Comparison of ENCODE assay signal across 3 worm cellular contexts in genomic region chrIV:12032383-12032782, ce11.
A peak's percentile ranks its signal among the peaks of the same experiment; 100 is the strongest.
TF ChIP-seq lines count a peak whose summit lies in the region.

No protein-coding gene starts in this region.

TF ChIP-seq in whole organism, L1 larva, 84 proteins besides CTCF, POLR2A, EP300 and RAD21 (continued from another document and continues in another):
- TF ChIP-seq ztf-11 (tag; optimal IDR thresholded peaks at IDR 0.05; lab: Kevin White, UChicago) (peak in 1 of 2 experiments; percentile 55), ama-1 (optimal IDR thresholded peaks at IDR 0.05; lab: Kevin White, UChicago) (peak; percentile 63), ets-5 (GFP tag; IDR thresholded peaks at IDR 0.05; lab: Robert Waterston, UW) (no peak), sup-37 (GFP tag; optimal IDR thresholded peaks at IDR 0.05; lab: Kevin White, UChicago) (no peak), swsn-7 (tag; optimal IDR thresholded peaks at IDR 0.05; lab: Kevin White, UChicago) (peak; percentile 87), aly-2 (tag; optimal IDR thresholded peaks at IDR 0.05; lab: Kevin White, UChicago) (no peak), mep-1 (tag; optimal IDR thresholded peaks at IDR 0.05; lab: Kevin White, UChicago) (peak; percentile 93), efl-1 (optimal IDR thresholded peaks at IDR 0.05; lab: Kevin White, UChicago) (peak; percentile 79 to 82), efl-1 (GFP tag; optimal IDR thresholded peaks at IDR 0.05 in 1 of 2; lab: Kevin White, UChicago) (peak; percentile 67 to 92), isw-1 (GFP tag; IDR thresholded peaks at IDR 0.05; lab: Robert Waterston, UW) (peak; percentile 54; the same call in 1 of the 2 replicates), fkh-8 (tag; optimal IDR thresholded peaks at IDR 0.05; lab: Kevin White, UChicago) (peak; percentile 83), mdl-1 (tag; optimal IDR thresholded peaks at IDR 0.05; lab: Kevin White, UChicago) (peak in 1 of 2 experiments; percentile 86), fkh-4 (tag; optimal IDR thresholded peaks at IDR 0.05; lab: Kevin White, UChicago; ENCODE audit: borderline replicate concordance) (no peak), ztf-4 (tag; optimal IDR thresholded peaks at IDR 0.05; lab: Kevin White, UChicago) (peak; percentile 85), blmp-1 (tag; optimal IDR thresholded peaks at IDR 0.05; lab: Kevin White, UChicago) (peak; percentile 44), sox-4 (tag; optimal IDR thresholded peaks at IDR 0.05; lab: Kevin White, UChicago) (no peak), nhr-47 (tag; optimal IDR thresholded peaks at IDR 0.05; lab: Kevin White, UChicago) (peak; percentile 85), elt-2 (tag; optimal IDR thresholded peaks at IDR 0.05; lab: Kevin White, UChicago) (peak; percentile 76), ceh-90 (tag; optimal IDR thresholded peaks at IDR 0.05; lab: Kevin White, UChicago) (no peak), nhr-90 (tag; optimal IDR thresholded peaks at IDR 0.05; lab: Kevin White, UChicago; ENCODE audit: poor library complexity) (peak; percentile 72), mef-2 (tag; optimal IDR thresholded peaks at IDR 0.05; lab: Kevin White, UChicago) (no peak), fos-1 (tag; optimal IDR thresholded peaks at IDR 0.05; lab: Kevin White, UChicago) (peak; percentile 67), F16B12.6 (tag; optimal IDR thresholded peaks at IDR 0.05; lab: Kevin White, UChicago) (peak; percentile 67), egl-13 (tag; optimal IDR thresholded peaks at IDR 0.05; lab: Kevin White, UChicago) (peak; percentile 27), lin-39 (tag; optimal IDR thresholded peaks at IDR 0.05; lab: Kevin White, UChicago) (no peak), lin-14 (GFP tag; optimal IDR thresholded peaks at IDR 0.05; lab: Kevin White, UChicago) (peak; percentile 95), C34B4.2 (tag; optimal IDR thresholded peaks at IDR 0.05; lab: Kevin White, UChicago) (no peak), nhr-19 (GFP tag; conservative IDR thresholded peaks at IDR 0.05; lab: Robert Waterston, UW) (peak; percentile 73), lsy-2 (tag; optimal IDR thresholded peaks at IDR 0.05; lab: Kevin White, UChicago) (peak; percentile 72 to 83), unc-30 (tag; optimal IDR thresholded peaks at IDR 0.05; lab: Kevin White, UChicago) (no peak), elt-3 (tag; optimal IDR thresholded peaks at IDR 0.05; lab: Kevin White, UChicago) (peak in 2 of 6 experiments; percentile 71 to 80), alr-1 (tag; optimal IDR thresholded peaks at IDR 0.05; lab: Kevin White, UChicago; ENCODE audit: borderline replicate concordance) (no peak), lin-35 (GFP tag; optimal IDR thresholded peaks at IDR 0.05; lab: Kevin White, UChicago) (peak; percentile 62 to 86), lin-15B (tag; optimal IDR thresholded peaks at IDR 0.05; lab: Kevin White, UChicago) (peak; percentile 29), nhr-77 (tag; optimal IDR thresholded peaks at IDR 0.05; lab: Kevin White, UChicago) (peak; percentile 63), irx-1 (tag; optimal IDR thresholded peaks at IDR 0.05; lab: Kevin White, UChicago) (peak; percentile 32), nhr-12 (tag; optimal IDR thresholded peaks at IDR 0.05; lab: Kevin White, UChicago) (no peak), lir-3 (tag; optimal IDR thresholded peaks at IDR 0.05; lab: Kevin White, UChicago; ENCODE audit: poor library complexity) (peak; percentile 68), nhr-76 (tag; optimal IDR thresholded peaks at IDR 0.05; lab: Kevin White, UChicago) (no peak), nhr-20 (tag; optimal IDR thresholded peaks at IDR 0.05; lab: Kevin White, UChicago) (peak; percentile 93), zag-1 (tag; optimal IDR thresholded peaks at IDR 0.05; lab: Kevin White, UChicago) (no peak), ceh-82 (tag; optimal IDR thresholded peaks at IDR 0.05; lab: Kevin White, UChicago) (peak; percentile 51 to 82 (median 72)), grh-1 (GFP tag; IDR thresholded peaks at IDR 0.05; lab: Robert Waterston, UW) (peak; percentile 50)

TF ChIP-seq in whole organism, L3 larva, 47 proteins besides CTCF, POLR2A, EP300 and RAD21 (continued from another document):
- no peak for TF ChIP-seq eor-1 (tag; optimal IDR thresholded peaks at IDR 0.05; lab: Kevin White, UChicago)
- no peak for TF ChIP-seq ceh-16 (tag; optimal IDR thresholded peaks at IDR 0.05; lab: Kevin White, UChicago)
- no peak for TF ChIP-seq fkh-2 (tag; optimal IDR thresholded peaks at IDR 0.05; lab: Kevin White, UChicago)
- TF ChIP-seq aly-2 (tag; optimal IDR thresholded peaks at IDR 0.05; lab: Kevin White, UChicago): no peak
- TF ChIP-seq hmg-11 (tag; optimal IDR thresholded peaks at IDR 0.05; lab: Kevin White, UChicago): peak; percentile 89
- TF ChIP-seq mml-1 (tag; optimal IDR thresholded peaks at IDR 0.05; lab: Kevin White, UChicago): no peak
- no peak for TF ChIP-seq nhr-11 (tag; optimal IDR thresholded peaks at IDR 0.05; lab: Kevin White, UChicago)
- no peak for TF ChIP-seq nhr-77 (tag; optimal IDR thresholded peaks at IDR 0.05; lab: Kevin White, UChicago)
- TF ChIP-seq daf-12 (tag; optimal IDR thresholded peaks at IDR 0.05; lab: Kevin White, UChicago): no peak
- peak; percentile 61 for TF ChIP-seq tbx-2 (tag; optimal IDR thresholded peaks at IDR 0.05; lab: Kevin White, UChicago)
- peak; percentile 79 for TF ChIP-seq ama-1 (optimal IDR thresholded peaks at IDR 0.05; lab: Kevin White, UChicago)
- TF ChIP-seq egl-27 (tag; optimal IDR thresholded peaks at IDR 0.05; lab: Kevin White, UChicago): peak; percentile 20
- peak; percentile 80 for TF ChIP-seq lin-15B (tag; optimal IDR thresholded peaks at IDR 0.05; lab: Kevin White, UChicago)
- peak; percentile 34 for TF ChIP-seq snpc-4 (tag; optimal IDR thresholded peaks at IDR 0.05; lab: Kevin White, UChicago)
- peak; percentile 94 for TF ChIP-seq pqm-1 (tag; optimal IDR thresholded peaks at IDR 0.05; lab: Kevin White, UChicago)
- TF ChIP-seq nhr-25 (tag; optimal IDR thresholded peaks at IDR 0.05; lab: Kevin White, UChicago): peak; percentile 93

TF ChIP-seq in whole organism, young adult, 124 proteins besides CTCF, POLR2A, EP300 and RAD21 (continued from another document):
- TF ChIP-seq ceh-79 (tag; optimal IDR thresholded peaks at IDR 0.05; lab: Kevin White, UChicago) (no peak), hsf-1 (GFP tag; IDR thresholded peaks at IDR 0.05; lab: Robert Waterston, UW) (peak; percentile 92), ceh-100 (GFP tag; IDR thresholded peaks at IDR 0.05; lab: Robert Waterston, UW) (no peak), lir-1 (GFP tag; conservative IDR thresholded peaks at IDR 0.05; lab: Robert Waterston, UW) (no peak; the same call in 1 of the 2 replicates), lsl-1 (GFP tag; optimal IDR thresholded peaks at IDR 0.05; lab: Kevin White, UChicago) (no peak), bed-2 (GFP tag; IDR thresholded peaks at IDR 0.05; lab: Robert Waterston, UW) (no peak), nfyb-1 (GFP tag; IDR thresholded peaks at IDR 0.05; lab: Robert Waterston, UW) (peak; percentile 76), snpc-3.4 (tag; optimal IDR thresholded peaks at IDR 0.05; lab: Kevin White, UChicago) (no peak), xnd-1 (tag; optimal IDR thresholded peaks at IDR 0.05; lab: Kevin White, UChicago) (no peak), F39B2.1 (GFP tag; IDR thresholded peaks at IDR 0.05; lab: Robert Waterston, UW) (no peak), ceh-40 (GFP tag; IDR thresholded peaks at IDR 0.05; lab: Robert Waterston, UW) (no peak), lag-1 (GFP tag; IDR thresholded peaks at IDR 0.05; lab: Robert Waterston, UW) (no peak), attf-5 (GFP tag; optimal IDR thresholded peaks at IDR 0.05; lab: Kevin White, UChicago) (peak; percentile 97), F57A8.1 (GFP tag; optimal IDR thresholded peaks at IDR 0.05; lab: Kevin White, UChicago) (no peak), nhr-80 (tag; optimal IDR thresholded peaks at IDR 0.05; lab: Kevin White, UChicago) (peak; percentile 98), Y53F4B.3 (GFP tag; IDR thresholded peaks at IDR 0.05; lab: Robert Waterston, UW) (no peak), lin-26 (GFP tag; IDR thresholded peaks at IDR 0.05; lab: Robert Waterston, UW) (no peak), rpc-1 (optimal IDR thresholded peaks at IDR 0.05; lab: Kevin White, UChicago) (no peak), rpc-1 (tag; optimal IDR thresholded peaks at IDR 0.05; lab: Kevin White, UChicago) (no peak), D2030.7 (GFP tag; IDR thresholded peaks at IDR 0.05; lab: Robert Waterston, UW) (no peak), repo-1 (tag; optimal IDR thresholded peaks at IDR 0.05; lab: Kevin White, UChicago) (peak; percentile 79), ama-1 (optimal IDR thresholded peaks at IDR 0.05; lab: Kevin White, UChicago) (no peak), ama-1 (GFP tag; optimal IDR thresholded peaks at IDR 0.05; lab: Kevin White, UChicago) (no peak), unc-130 (GFP tag; optimal IDR thresholded peaks at IDR 0.05; lab: Kevin White, UChicago) (no peak), attf-6 (GFP tag; IDR thresholded peaks at IDR 0.05; lab: Robert Waterston, UW) (no peak), nhr-179 (tag; optimal IDR thresholded peaks at IDR 0.05; lab: Kevin White, UChicago) (no peak), hrde-1 (tag; optimal IDR thresholded peaks at IDR 0.05; lab: Kevin White, UChicago; ENCODE audit: borderline replicate concordance) (no peak), snpc-1.3 (tag; optimal IDR thresholded peaks at IDR 0.05; lab: Kevin White, UChicago; ENCODE audit: insufficient read depth) (no peak), him-1 (tag; optimal IDR thresholded peaks at IDR 0.05; lab: Kevin White, UChicago) (no peak), unc-62 (GFP tag; optimal IDR thresholded peaks at IDR 0.05; lab: Kevin White, UChicago) (peak; percentile 36), akir-1 (GFP tag; optimal IDR thresholded peaks at IDR 0.05; lab: Kevin White, UChicago) (no peak), rcor-1 (GFP tag; IDR thresholded peaks at IDR 0.05; lab: Robert Waterston, UW) (no peak), fkh-3 (tag; optimal IDR thresholded peaks at IDR 0.05; lab: Kevin White, UChicago) (peak; percentile 52), ztf-25 (GFP tag; IDR thresholded peaks at IDR 0.05; lab: Robert Waterston, UW) (no peak), egl-18 (GFP tag; IDR thresholded peaks at IDR 0.05; lab: Robert Waterston, UW) (no peak), egl-44 (GFP tag; IDR thresholded peaks at IDR 0.05; lab: Robert Waterston, UW) (peak; percentile 86), T26A5.8 (tag; optimal IDR thresholded peaks at IDR 0.05; lab: Kevin White, UChicago) (no peak), K11D2.4 (GFP tag; IDR thresholded peaks at IDR 0.05; lab: Robert Waterston, UW) (peak; percentile 77), dpl-1 (GFP tag; optimal IDR thresholded peaks at IDR 0.05; lab: Kevin White, UChicago) (no peak), Y56A3A.18 (GFP tag; IDR thresholded peaks at IDR 0.05; lab: Robert Waterston, UW) (peak; percentile 50; the same call in 1 of the 2 replicates), Y79H2A.3 (GFP tag; conservative IDR thresholded peaks at IDR 0.05; lab: Robert Waterston, UW) (no peak), cebp-2 (GFP tag; IDR thresholded peaks at IDR 0.05; lab: Robert Waterston, UW) (no peak), egrh-3 (GFP tag; IDR thresholded peaks at IDR 0.05; lab: Robert Waterston, UW) (peak; percentile 17; the same call in 1 of the 2 replicates), somi-1 (GFP tag; optimal IDR thresholded peaks at IDR 0.05; lab: Kevin White, UChicago) (peak; percentile 86), nhr-27 (tag; optimal IDR thresholded peaks at IDR 0.05; lab: Kevin White, UChicago) (no peak), mel-28 (tag; optimal IDR thresholded peaks at IDR 0.05; lab: Kevin White, UChicago; ENCODE audit: borderline replicate concordance) (no peak), ztf-28 (GFP tag; IDR thresholded peaks at IDR 0.05; lab: Robert Waterston, UW) (no peak), C17E4.6 (GFP tag; IDR thresholded peaks at IDR 0.05; lab: Robert Waterston, UW) (peak; percentile 44; the same call in 1 of the 2 replicates), let-607 (tag; optimal IDR thresholded peaks at IDR 0.05; lab: Kevin White, UChicago) (peak; percentile 27 to 87), F33H1.4 (GFP tag; IDR thresholded peaks at IDR 0.05; lab: Robert Waterston, UW) (no peak), chd-7 (tag; optimal IDR thresholded peaks at IDR 0.05; lab: Kevin White, UChicago) (peak; percentile 84), cebp-1 (GFP tag; IDR thresholded peaks at IDR 0.05; lab: Robert Waterston, UW) (peak; percentile 63; the same call in 1 of the 2 replicates), cebp-1 (tag; optimal IDR thresholded peaks at IDR 0.05; lab: Kevin White, UChicago) (peak; percentile 88), mxl-1 (tag; optimal IDR thresholded peaks at IDR 0.05; lab: Kevin White, UChicago) (no peak), madf-10 (tag; optimal IDR thresholded peaks at IDR 0.05; lab: Kevin White, UChicago) (peak; percentile 80), F22D6.2 (tag; optimal IDR thresholded peaks at IDR 0.05; lab: Kevin White, UChicago) (peak; percentile 71), let-526 (GFP tag; IDR thresholded peaks at IDR 0.05; lab: Robert Waterston, UW) (0 out of 2 replicates have a peak, but pooled peaks have one; percentile 22), Y53G8AR.9 (GFP tag; conservative IDR thresholded peaks at IDR 0.05; lab: Robert Waterston, UW) (no peak; the same call in 1 of the 2 replicates), hlh-26 (GFP tag; conservative IDR thresholded peaks at IDR 0.05; lab: Robert Waterston, UW) (no peak), zim-3 (tag; optimal IDR thresholded peaks at IDR 0.05; lab: Kevin White, UChicago) (no peak), hmg-1.2 (GFP tag; IDR thresholded peaks at IDR 0.05; lab: Robert Waterston, UW) (peak; percentile 96), K12H6.12 (tag; optimal IDR thresholded peaks at IDR 0.05; lab: Kevin White, UChicago) (peak; percentile 77), atf-7 (tag; optimal IDR thresholded peaks at IDR 0.05; lab: Kevin White, UChicago) (peak; percentile 98), B0261.1 (tag; optimal IDR thresholded peaks at IDR 0.05; lab: Kevin White, UChicago) (no peak), B0336.3 (GFP tag; IDR thresholded peaks at IDR 0.05; lab: Robert Waterston, UW) (peak; percentile 95), ceh-91 (GFP tag; IDR thresholded peaks at IDR 0.05; lab: Robert Waterston, UW) (no peak), bed-1 (GFP tag; IDR thresholded peaks at IDR 0.05; lab: Robert Waterston, UW) (no peak), dpff-1 (tag; optimal IDR thresholded peaks at IDR 0.05; lab: Kevin White, UChicago) (no peak), pbrm-1 (GFP tag; IDR thresholded peaks at IDR 0.05; lab: Robert Waterston, UW) (peak; percentile 59), ztf-18 (tag; optimal IDR thresholded peaks at IDR 0.05; lab: Kevin White, UChicago) (peak; percentile 43), mcd-1 (GFP tag; IDR thresholded peaks at IDR 0.05; lab: Robert Waterston, UW) (peak; percentile 76), ztf-3 (GFP tag; optimal IDR thresholded peaks at IDR 0.05; lab: Kevin White, UChicago) (peak; percentile 58), aptf-3 (GFP tag; IDR thresholded peaks at IDR 0.05; lab: Robert Waterston, UW) (no peak), nfya-1 (tag; optimal IDR thresholded peaks at IDR 0.05; lab: Kevin White, UChicago; ENCODE audit: borderline replicate concordance, insufficient read depth) (no peak), lin-54 (GFP tag; optimal IDR thresholded peaks at IDR 0.05; lab: Kevin White, UChicago) (peak; percentile 70), hlh-12 (tag; optimal IDR thresholded peaks at IDR 0.05; lab: Kevin White, UChicago) (no peak), lin-40 (tag; optimal IDR thresholded peaks at IDR 0.05; lab: Kevin White, UChicago) (peak; percentile 91), F23B12.7 (tag; optimal IDR thresholded peaks at IDR 0.05; lab: Kevin White, UChicago; ENCODE audit: insufficient read depth) (no peak), B0019.2 (GFP tag; conservative IDR thresholded peaks at IDR 0.05; lab: Robert Waterston, UW) (no peak), T07F8.4 (tag; optimal IDR thresholded peaks at IDR 0.05; lab: Kevin White, UChicago) (peak; percentile 12), nfya-2 (GFP tag; IDR thresholded peaks at IDR 0.05; lab: Robert Waterston, UW) (no peak)
